Worm (Caenorhabditis elegans) whole organism, L2 larva: Measurements from ENCODE around the gene C01G10.5.

Source experiments
- C34F6.9 ChIP-seq: fragments of 150-350 bp; optimal IDR thresholded peaks from 2 replicates; lab custom pipeline; 2014; ENCODE audit warnings: missing biosample characterization, missing genetic modification characterization
- F13H6.1 ChIP-seq: sonication (generic microtip); optimal IDR thresholded peaks from 2 replicates; lab custom pipeline; 2016; ENCODE audit warnings: missing genetic modification characterization, missing compliant biosample characterization
- Y55F3AM.14 ChIP-seq: fragments of 200-800 bp; sonication (Bioruptor generic); optimal IDR thresholded peaks from 2 replicates; lab custom pipeline; 2018; ENCODE audit warnings: mild to moderate bottlenecking, missing genetic modification characterization, missing compliant biosample characterization
- alr-1 ChIP-seq: fragments of 150-350 bp; optimal IDR thresholded peaks from 2 replicates; lab custom pipeline; 2014; ENCODE audit warnings: missing biosample characterization, missing genetic modification characterization
- aly-2 ChIP-seq: fragments of 150-350 bp; optimal IDR thresholded peaks from 2 replicates; lab custom pipeline; 2014; ENCODE audit warnings: missing biosample characterization, missing genetic modification characterization
- ama-1 ChIP-seq: fragments of 150-350 bp; optimal IDR thresholded peaks from 2 replicates; lab custom pipeline; 2018; ENCODE audit warnings: inconsistent platforms
- ceh-16 ChIP-seq: fragments of 150-350 bp; optimal IDR thresholded peaks from 2 replicates; lab custom pipeline; 2014; ENCODE audit warnings: missing biosample characterization, missing genetic modification characterization
- ceh-82 ChIP-seq: fragments of 150-350 bp; optimal IDR thresholded peaks from 2 replicates; lab custom pipeline; 2014; ENCODE audit warnings: missing biosample characterization, missing genetic modification characterization
- dmd-4 ChIP-seq: sonication (generic microtip); optimal IDR thresholded peaks from 2 replicates; lab custom pipeline; 2017; ENCODE audit warnings: missing biosample characterization, missing genetic modification characterization
- egl-27 ChIP-seq: sonication (generic microtip); optimal IDR thresholded peaks from 3 replicates; lab custom pipeline; 2017; ENCODE audit warnings: missing biosample characterization, missing genetic modification reagents, missing genetic modification characterization
- elt-1 ChIP-seq: fragments of 150-350 bp; optimal IDR thresholded peaks from 2 replicates; lab custom pipeline; 2014; ENCODE audit warnings: missing biosample characterization, missing genetic modification characterization
- fos-1 ChIP-seq: fragments of 150-350 bp; optimal IDR thresholded peaks from 2 replicates; lab custom pipeline; 2014; ENCODE audit warnings: missing biosample characterization, missing genetic modification characterization
- gmeb-1 ChIP-seq: fragments of 150-350 bp; optimal IDR thresholded peaks from 2 replicates; lab custom pipeline; 2014; ENCODE audit warnings: missing biosample characterization, missing genetic modification characterization
- lin-11 ChIP-seq: fragments of 150-350 bp; sonication (generic microtip); optimal IDR thresholded peaks from 2 replicates; lab custom pipeline; 2014; ENCODE audit warnings: missing biosample characterization, missing genetic modification characterization, inconsistent platforms, mixed read lengths
- lin-39 ChIP-seq: fragments of 150-350 bp; optimal IDR thresholded peaks from 2 replicates; lab custom pipeline; 2014; ENCODE audit warnings: missing biosample characterization, missing genetic modification reagents, missing genetic modification characterization
- mab-5 ChIP-seq: fragments of 150-350 bp; optimal IDR thresholded peaks from 2 replicates; lab custom pipeline; 2014; ENCODE audit warnings: missing biosample characterization, missing genetic modification characterization
- mdl-1 ChIP-seq, 2 experiments: fragments of 150-350 bp in 1 of 2; sonication (generic microtip) in 1 of 2; optimal IDR thresholded peaks; 2 replicates each; lab custom pipeline; 2017; ENCODE audit warnings: missing biosample characterization in 2 of 2, missing genetic modification characterization in 2 of 2
- nhr-10 ChIP-seq: sonication (generic microtip); optimal IDR thresholded peaks from 2 replicates; lab custom pipeline; 2017; ENCODE audit warnings: missing biosample characterization, missing genetic modification characterization
- nhr-11 ChIP-seq: fragments of 150-350 bp; optimal IDR thresholded peaks from 2 replicates; lab custom pipeline; 2014; ENCODE audit warnings: missing biosample characterization, missing genetic modification characterization
- nhr-129 ChIP-seq: fragments of 150-350 bp; optimal IDR thresholded peaks from 2 replicates; lab custom pipeline; 2014; ENCODE audit warnings: missing biosample characterization, missing genetic modification characterization
- nhr-21 ChIP-seq: fragments of 150-350 bp; optimal IDR thresholded peaks from 2 replicates; lab custom pipeline; 2014; ENCODE audit warnings: missing biosample characterization, missing genetic modification characterization
- nhr-237 ChIP-seq: fragments of 150-350 bp; optimal IDR thresholded peaks from 2 replicates; lab custom pipeline; 2014; ENCODE audit warnings: missing biosample characterization, missing genetic modification characterization
- nhr-25 ChIP-seq: fragments of 150-350 bp; sonication (generic microtip); optimal IDR thresholded peaks from 3 replicates; lab custom pipeline; 2014; ENCODE audit warnings: missing biosample characterization, missing genetic modification characterization
- peb-1 ChIP-seq: fragments of 150-350 bp; optimal IDR thresholded peaks from 2 replicates; lab custom pipeline; 2014; ENCODE audit warnings: missing biosample characterization, missing genetic modification characterization
- skn-1 ChIP-seq: sonication (generic microtip); optimal IDR thresholded peaks from 2 replicates; lab custom pipeline; 2017; ENCODE audit warnings: missing biosample characterization, missing genetic modification characterization
- sma-3 ChIP-seq: sonication (generic microtip); optimal IDR thresholded peaks from 2 replicates; lab custom pipeline; 2016; ENCODE audit warnings: missing genetic modification reagents, missing genetic modification characterization, missing compliant biosample characterization
- sma-9 ChIP-seq, 2 experiments: fragments of 150-350 bp in 1 of 2; sonication (generic microtip) in 1 of 2; optimal IDR thresholded peaks; 2 replicates each; lab custom pipeline; 2014 to 2016; ENCODE audit warnings: missing genetic modification characterization in 2 of 2, mild to moderate bottlenecking in 1 of 2, missing biosample characterization in 1 of 2, missing compliant biosample characterization in 1 of 2, missing genetic modification reagents in 1 of 2, moderate library complexity in 1 of 2
- unc-55 ChIP-seq: fragments of 150-350 bp; sonication (generic microtip); optimal IDR thresholded peaks from 3 replicates; lab custom pipeline; 2014; ENCODE audit warnings: missing biosample characterization, missing genetic modification reagents, missing genetic modification characterization
- unc-62 ChIP-seq: fragments of 150-350 bp; optimal IDR thresholded peaks from 2 replicates; lab custom pipeline; 2014; ENCODE audit warnings: missing biosample characterization, missing genetic modification reagents, missing genetic modification characterization
- zag-1 ChIP-seq: fragments of 150-350 bp; optimal IDR thresholded peaks from 2 replicates; lab custom pipeline; 2014; ENCODE audit warnings: missing biosample characterization, missing genetic modification characterization
- ztf-11 ChIP-seq: sonication (generic microtip); optimal IDR thresholded peaks from 2 replicates; lab custom pipeline; 2017; ENCODE audit warnings: missing biosample characterization, missing genetic modification characterization

The C01G10.5 gene

DNA sequence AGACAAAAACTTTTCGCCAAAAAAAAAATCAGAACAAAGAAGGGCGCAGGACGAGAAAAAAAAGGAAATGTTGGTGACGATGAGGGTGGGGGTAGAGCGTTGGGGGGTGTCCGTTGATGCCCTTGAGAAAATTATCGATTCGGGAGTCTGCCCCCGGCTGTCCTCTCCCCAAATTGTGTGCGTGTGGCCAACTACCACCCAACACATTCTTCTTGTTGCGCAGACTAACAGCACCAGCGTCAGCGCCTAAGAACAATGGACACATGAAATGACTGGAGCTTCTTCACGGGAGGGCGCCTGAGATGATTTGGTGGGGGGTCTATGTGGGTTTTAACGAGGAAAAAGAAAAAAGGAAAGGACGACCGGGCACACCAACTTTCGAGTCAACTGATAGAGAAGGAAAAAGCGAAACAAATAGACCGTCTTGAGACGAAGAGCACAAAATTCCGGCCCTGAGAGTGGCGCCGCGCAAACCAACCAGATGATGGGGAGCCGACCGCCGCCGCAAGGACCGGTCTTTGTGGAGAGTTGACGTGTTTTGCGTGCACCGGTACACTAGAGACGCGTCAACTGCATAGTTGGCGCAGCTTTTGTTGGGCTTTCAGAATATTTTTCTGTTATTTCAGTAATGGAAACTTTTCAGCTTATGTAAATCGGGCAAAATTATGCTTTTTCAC, 24.1 kb downstream of the C01G10.5 start, which contains the start of gene C25D7.9 (continued):
- no peak for TF ChIP-seq lin-39 (tag; lab: Kevin White, UChicago)
- TF ChIP-seq mab-5 (tag; lab: Kevin White, UChicago) = no peak
- TF ChIP-seq unc-55 = peak; percentile 59
- no peak for TF ChIP-seq egl-27 (tag; lab: Kevin White, UChicago)
- TF ChIP-seq nhr-10 (tag; lab: Kevin White, UChicago) = no peak
- peak; percentile 51 for TF ChIP-seq zag-1 (tag; lab: Kevin White, UChicago)
- no peak for TF ChIP-seq ceh-82 (tag; lab: Kevin White, UChicago)
- no peak for TF ChIP-seq ceh-16 (tag; lab: Kevin White, UChicago)
- no peak for TF ChIP-seq elt-1 (tag; lab: Kevin White, UChicago)
- TF ChIP-seq Y55F3AM.14 = no peak
- no peak for TF ChIP-seq alr-1
- no peak for TF ChIP-seq aly-2 (tag; lab: Kevin White, UChicago)
- peak; percentile 23 for TF ChIP-seq nhr-129 (tag; lab: Kevin White, UChicago)

DNA sequence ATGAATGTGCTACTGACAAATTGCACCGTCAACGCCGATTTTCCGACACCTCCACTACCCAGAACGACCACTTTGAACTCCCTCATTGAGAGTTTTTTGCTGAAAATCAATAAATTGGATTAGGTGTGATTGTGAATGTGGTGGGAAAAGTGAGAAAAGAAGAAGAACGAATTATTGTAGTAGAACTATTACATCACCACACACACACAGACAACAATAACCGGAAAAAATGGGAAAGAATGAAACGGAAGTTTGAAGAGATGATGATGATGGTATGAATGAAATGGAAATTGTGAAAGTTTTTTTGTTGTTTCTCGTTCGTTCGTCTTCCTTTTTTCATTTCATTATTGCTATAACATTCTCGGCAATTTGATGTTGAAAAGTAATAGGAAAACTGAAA, 25.4 kb downstream of the C01G10.5 start, which contains the start of gene rap-2:
Gene rap-2, minus strand, starts transcription at position 101 of the 400 bp plus-strand sequence.
- TF ChIP-seq ztf-11 (tag; lab: Kevin White, UChicago) (no peak), dmd-4 (tag; lab: Kevin White, UChicago) (no peak), fos-1 (tag; lab: Kevin White, UChicago) (no peak), unc-55 (no peak), mdl-1 (tag; optimal IDR thresholded peaks at IDR 0.05; lab: Kevin White, UChicago) (no peak), ama-1 (lab: Kevin White, UChicago) (no peak), nhr-237 (tag; lab: Kevin White, UChicago) (no peak), lin-39 (tag; lab: Kevin White, UChicago) (no peak), skn-1 (tag; lab: Kevin White, UChicago) (no peak), nhr-10 (tag; lab: Kevin White, UChicago) (no peak), nhr-11 (tag; lab: Kevin White, UChicago) (no peak), gmeb-1 (tag; lab: Kevin White, UChicago) (no peak), F13H6.1 (tag; lab: Kevin White, UChicago) (no peak), peb-1 (tag; lab: Kevin White, UChicago) (no peak)
- TF ChIP-seq, all 48 proteins: peak for 0

DNA sequence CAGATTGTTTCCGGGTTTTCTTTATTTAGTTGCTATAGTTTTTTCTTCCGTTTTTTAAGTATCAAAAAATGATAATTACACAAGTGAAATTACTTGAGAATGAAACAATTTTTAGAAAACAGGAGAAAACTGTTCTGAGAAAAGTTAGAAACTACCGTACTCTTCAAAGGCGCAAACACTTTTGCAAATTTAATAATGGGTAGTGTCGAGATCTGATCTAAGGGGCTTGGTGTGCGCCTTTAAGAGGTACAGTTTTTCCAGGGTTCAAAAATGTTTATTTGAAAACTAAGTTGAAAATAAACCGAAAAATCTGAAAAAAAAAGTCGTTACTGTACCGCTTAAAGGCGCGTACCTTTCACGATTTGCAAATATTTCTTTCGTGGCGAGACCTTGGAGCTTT, 28.7 kb downstream of the C01G10.5 start:
- TF ChIP-seq ama-1 (lab: Kevin White, UChicago) = no peak
- no peak for TF ChIP-seq skn-1 (tag; lab: Kevin White, UChicago)
- no peak for TF ChIP-seq aly-2 (tag; lab: Kevin White, UChicago)
- TF ChIP-seq nhr-10 (tag; lab: Kevin White, UChicago) = no peak
- no peak for TF ChIP-seq nhr-21
- TF ChIP-seq sma-3 (GFP tag; lab: Kevin White, UChicago) = no peak
- no peak for TF ChIP-seq zag-1 (tag; lab: Kevin White, UChicago)
- no peak for TF ChIP-seq sma-9 (GFP tag; optimal IDR thresholded peaks at IDR 0.05; lab: Kevin White, UChicago)
- no peak for TF ChIP-seq sma-9 (tag; optimal IDR thresholded peaks at IDR 0.05; lab: Kevin White, UChicago)
- TF ChIP-seq mab-5 (tag; lab: Kevin White, UChicago) = no peak
- TF ChIP-seq nhr-25 (tag; lab: Kevin White, UChicago) = no peak
- TF ChIP-seq peb-1 (tag; lab: Kevin White, UChicago) = no peak
- no peak for TF ChIP-seq unc-62 (GFP tag; lab: Kevin White, UChicago)

DNA sequence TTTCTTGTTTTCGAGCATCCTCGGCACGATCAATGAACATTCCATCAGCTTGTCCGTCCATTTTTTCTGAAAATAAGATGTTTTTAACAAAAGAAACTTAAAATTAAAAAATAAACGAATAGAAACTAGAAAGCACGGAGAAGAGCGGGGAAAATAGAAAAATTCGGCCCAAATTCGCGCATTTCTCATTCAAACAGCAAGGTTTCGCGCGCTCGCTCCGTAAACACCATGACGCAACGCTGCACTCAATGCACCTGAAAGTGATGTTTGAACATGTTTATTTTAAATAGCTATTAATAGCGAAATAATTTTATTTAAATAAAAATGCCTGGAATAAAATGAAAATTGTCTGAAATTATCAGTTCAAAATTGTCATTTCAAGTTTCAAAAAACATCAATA, 29.8 kb downstream of the C01G10.5 start, which contains the start of the genes mcm-3 and C25D7.15:
Gene mcm-3, minus strand, starts transcription at position 66 of the 400 bp plus-strand sequence.
Gene C25D7.15, plus strand, starts transcription at position 275 of the 400 bp plus-strand sequence.
- no peak for TF ChIP-seq lin-11 (tag; lab: Kevin White, UChicago)
- TF ChIP-seq C34F6.9 (tag; lab: Kevin White, UChicago) = peak; percentile 39
- peak; percentile 75 for TF ChIP-seq gmeb-1 (tag; lab: Kevin White, UChicago)
- peak; percentile 36 for TF ChIP-seq nhr-129 (tag; lab: Kevin White, UChicago)

DNA sequence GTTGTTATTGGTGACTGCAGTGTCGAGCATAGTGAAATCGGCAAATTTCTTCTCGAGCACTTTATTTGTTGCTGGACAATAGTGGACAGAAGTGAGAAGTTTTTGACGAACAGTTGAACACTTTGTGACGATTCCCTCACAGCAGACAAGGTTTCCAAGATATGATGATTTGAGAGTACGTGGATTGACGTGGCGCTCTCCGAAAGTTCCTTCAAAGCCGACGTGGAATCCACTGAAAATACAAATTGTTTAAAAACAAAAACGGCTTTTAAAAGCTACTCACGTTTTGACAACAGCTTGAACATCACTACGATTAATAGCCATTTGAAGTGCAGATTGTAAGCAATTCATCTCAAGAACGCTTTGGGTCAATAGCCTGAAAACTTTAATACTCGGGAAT, 30.4 kb downstream of the C01G10.5 start:
- TF ChIP-seq nhr-21 = no peak
